Worm (Caenorhabditis elegans) whole organism, L3 larva: ENCODE measurements around the gene mtl-2.
A peak's percentile ranks its signal among the peaks of the same experiment; 100 is the strongest.

Source experiments
- R02D3.7 ChIP-seq: fragments of 150-350 bp; optimal IDR thresholded peaks from 2 replicates; lab custom pipeline; 2014; ENCODE audit warnings: missing biosample characterization, missing genetic modification characterization
- ZK546.5 ChIP-seq: sonication (generic microtip); optimal IDR thresholded peaks from 2 replicates; lab custom pipeline; 2017; ENCODE audit warnings: missing biosample characterization, missing genetic modification characterization
- aly-2 ChIP-seq: fragments of 150-350 bp; optimal IDR thresholded peaks from 2 replicates; lab custom pipeline; 2014; ENCODE audit warnings: missing biosample characterization, missing genetic modification characterization
- ceh-16 ChIP-seq: sonication (generic microtip); optimal IDR thresholded peaks from 2 replicates; lab custom pipeline; 2017; ENCODE audit warnings: missing biosample characterization, missing genetic modification characterization
- egl-5 ChIP-seq: fragments of 150-350 bp; optimal IDR thresholded peaks from 2 replicates; lab custom pipeline; 2017; ENCODE audit warnings: missing biosample characterization, missing genetic modification reagents, missing genetic modification characterization, inconsistent platforms
- elt-2 ChIP-seq: sonication (generic microtip); optimal IDR thresholded peaks from 2 replicates; lab custom pipeline; 2016; ENCODE audit warnings: missing genetic modification reagents, mild to moderate bottlenecking, missing genetic modification characterization, missing compliant biosample characterization
- eor-1 ChIP-seq, 2 experiments: fragments of 150-350 bp; optimal IDR thresholded peaks; 2 replicates each; lab custom pipeline; 2014 to 2018; ENCODE audit warnings: missing biosample characterization in 2 of 2, missing genetic modification characterization in 2 of 2
- fkh-10 ChIP-seq: sonication (generic microtip); optimal IDR thresholded peaks from 2 replicates; lab custom pipeline; 2017; ENCODE audit warnings: missing biosample characterization, missing genetic modification reagents, missing genetic modification characterization
- fos-1 ChIP-seq: fragments of 150-350 bp; optimal IDR thresholded peaks from 2 replicates; lab custom pipeline; 2014; ENCODE audit warnings: missing biosample characterization, missing genetic modification characterization
- hmg-11 ChIP-seq: sonication (generic microtip); optimal IDR thresholded peaks from 2 replicates; lab custom pipeline; 2016; ENCODE audit warnings: missing genetic modification characterization, missing compliant biosample characterization
- jun-1 ChIP-seq: fragments of 150-350 bp; optimal IDR thresholded peaks from 2 replicates; lab custom pipeline; 2014; ENCODE audit warnings: missing biosample characterization, missing genetic modification reagents, missing genetic modification characterization
- lin-15B ChIP-seq: fragments of 150-350 bp; optimal IDR thresholded peaks from 2 replicates; lab custom pipeline; 2014; ENCODE audit warnings: missing biosample characterization, missing genetic modification characterization
- lsy-12 ChIP-seq: sonication (generic microtip); optimal IDR thresholded peaks from 2 replicates; lab custom pipeline; 2016; ENCODE audit warnings: mild to moderate bottlenecking, missing genetic modification characterization, missing compliant biosample characterization
- nfya-1 ChIP-seq: sonication (generic microtip); optimal IDR thresholded peaks from 2 replicates; lab custom pipeline; 2017; ENCODE audit warnings: missing genetic modification characterization, mild to moderate bottlenecking, missing compliant biosample characterization, antibody characterized with exemption, moderate library complexity; ENCODE audit not compliant: insufficient read depth
- nhr-11 ChIP-seq: fragments of 150-350 bp; optimal IDR thresholded peaks from 2 replicates; lab custom pipeline; 2014; ENCODE audit warnings: missing biosample characterization, missing genetic modification characterization
- nhr-12 ChIP-seq: fragments of 150-350 bp; optimal IDR thresholded peaks from 2 replicates; lab custom pipeline; 2014; ENCODE audit warnings: missing biosample characterization, missing genetic modification characterization
- nhr-23 ChIP-seq: fragments of 150-350 bp; optimal IDR thresholded peaks from 2 replicates; lab custom pipeline; 2014; ENCODE audit warnings: missing biosample characterization, missing genetic modification reagents, missing genetic modification characterization
- nhr-237 ChIP-seq: fragments of 150-350 bp; optimal IDR thresholded peaks from 2 replicates; lab custom pipeline; 2014; ENCODE audit warnings: missing biosample characterization, missing genetic modification characterization
- nhr-25 ChIP-seq: sonication (generic microtip); optimal IDR thresholded peaks from 2 replicates; lab custom pipeline; 2017; ENCODE audit warnings: missing biosample characterization, missing genetic modification characterization
- nhr-67 ChIP-seq: fragments of 150-350 bp; optimal IDR thresholded peaks from 2 replicates; lab custom pipeline; 2014; ENCODE audit warnings: missing biosample characterization, missing genetic modification characterization
- nhr-76 ChIP-seq: fragments of 150-350 bp; sonication (generic microtip); optimal IDR thresholded peaks from 5 replicates; lab custom pipeline; 2014; ENCODE audit warnings: missing biosample characterization, missing genetic modification characterization
- nhr-77 ChIP-seq: fragments of 150-350 bp; optimal IDR thresholded peaks from 2 replicates; lab custom pipeline; 2014; ENCODE audit warnings: missing biosample characterization, missing genetic modification characterization
- pha-4 ChIP-seq: fragments of 150-350 bp; optimal IDR thresholded peaks from 2 replicates; lab custom pipeline; 2014; ENCODE audit warnings: missing biosample characterization, missing genetic modification reagents, missing genetic modification characterization
- pqm-1 ChIP-seq: fragments of 150-350 bp; optimal IDR thresholded peaks from 2 replicates; lab custom pipeline; 2017; ENCODE audit warnings: missing biosample characterization, missing genetic modification characterization, inconsistent platforms
- skn-1 ChIP-seq: fragments of 150-350 bp; optimal IDR thresholded peaks from 2 replicates; lab custom pipeline; 2014; ENCODE audit warnings: missing biosample characterization, missing genetic modification characterization
- tbx-2 ChIP-seq: sonication (generic microtip); optimal IDR thresholded peaks from 2 replicates; lab custom pipeline; 2016; ENCODE audit warnings: mild to moderate bottlenecking, missing genetic modification characterization, missing compliant biosample characterization
- unc-39 ChIP-seq: sonication (generic microtip); optimal IDR thresholded peaks from 4 replicates; lab custom pipeline; 2017; ENCODE audit warnings: missing biosample characterization, missing genetic modification characterization
- unc-62 ChIP-seq: fragments of 150-350 bp; sonication (generic microtip); optimal IDR thresholded peaks from 4 replicates; lab custom pipeline; 2014; ENCODE audit warnings: missing biosample characterization, missing genetic modification reagents, missing genetic modification characterization
- zag-1 ChIP-seq: fragments of 150-350 bp; optimal IDR thresholded peaks from 2 replicates; lab custom pipeline; 2014; ENCODE audit warnings: missing biosample characterization, missing genetic modification characterization
- ztf-11 ChIP-seq: fragments of 150-350 bp; optimal IDR thresholded peaks from 2 replicates; lab custom pipeline; 2014; ENCODE audit warnings: missing biosample characterization, missing genetic modification characterization

mtl-2 gene

ce11 chrV:14002402-14002801, 16.1 kb downstream of the mtl-2 start:
- no peak for TF ChIP-seq R02D3.7
- peak; percentile 21 for TF ChIP-seq pqm-1 (tag; lab: Kevin White, UChicago)
- TF ChIP-seq jun-1 (tag; lab: Kevin White, UChicago): no peak
- TF ChIP-seq nhr-25 (tag; lab: Kevin White, UChicago): peak; percentile 35
- TF ChIP-seq zag-1 (tag; lab: Kevin White, UChicago): no peak
- no peak for TF ChIP-seq egl-5 (tag; lab: Kevin White, UChicago)
- peak; percentile 43 for TF ChIP-seq pha-4 (tag; lab: Kevin White, UChicago)

ce11 chrV:14001929-14002328, 16.5 kb downstream of the mtl-2 start:
- TF ChIP-seq ceh-16 (tag; lab: Kevin White, UChicago): no peak
- TF ChIP-seq nhr-25 (tag; lab: Kevin White, UChicago): no peak
- TF ChIP-seq ZK546.5: no peak
- no peak for TF ChIP-seq tbx-2
- no peak for TF ChIP-seq eor-1 (tag; optimal IDR thresholded peaks at IDR 0.05; lab: Kevin White, UChicago)
- no peak for TF ChIP-seq nfya-1
- no peak for TF ChIP-seq nhr-67 (tag; lab: Kevin White, UChicago)
- no peak for TF ChIP-seq nhr-23 (tag; lab: Kevin White, UChicago)
- no peak for TF ChIP-seq fkh-10 (GFP tag; lab: Kevin White, UChicago)

ce11 chrV:13993478-13993877, 25.0 kb downstream of the mtl-2 start:
- TF ChIP-seq nhr-25 (tag; lab: Kevin White, UChicago): no peak
- TF ChIP-seq skn-1 (tag; lab: Kevin White, UChicago): no peak

- no peak for TF ChIP-seq nhr-76
- no peak for TF ChIP-seq hmg-11 (tag; lab: Kevin White, UChicago)
- TF ChIP-seq nhr-67 (tag; lab: Kevin White, UChicago): no peak
- no peak for TF ChIP-seq zag-1 (tag; lab: Kevin White, UChicago)
- TF ChIP-seq unc-62 (GFP tag; lab: Kevin White, UChicago): no peak
- TF ChIP-seq, all 47 proteins: peak for 0
These were observed 26.0 kb downstream of the mtl-2 start, which contains the start of gene droe-4 for ce11 chrV:13992485-13992884. droe-4 (plus strand) TSS chrV:13992656.

- TF ChIP-seq pqm-1 (tag; lab: Kevin White, UChicago) (peak; percentile 47), nhr-12 (tag; lab: Kevin White, UChicago) (no peak), zag-1 (tag; lab: Kevin White, UChicago) (no peak), egl-5 (tag; lab: Kevin White, UChicago) (no peak), jun-1 (tag; lab: Kevin White, UChicago) (peak; percentile 30), lsy-12 (tag; lab: Kevin White, UChicago) (peak; percentile 45), elt-2 (tag; lab: Kevin White, UChicago) (peak; percentile 96), ztf-11 (tag; lab: Kevin White, UChicago) (no peak), nfya-1 (peak; percentile 37), pha-4 (tag; lab: Kevin White, UChicago) (peak; percentile 41)
- TF ChIP-seq, all 47 proteins: peak for 6
These were observed 31.6 kb downstream of the mtl-2 start for ce11 chrV:13986823-13987222.

ce11 chrV:13984828-13985227, 33.6 kb downstream of the mtl-2 start, which contains the start of gene end-1:
end-1 (plus strand) TSS chrV:13985128.
- TF ChIP-seq nhr-25 (tag; lab: Kevin White, UChicago) (no peak), skn-1 (tag; lab: Kevin White, UChicago) (no peak), nhr-76 (no peak), aly-2 (tag; lab: Kevin White, UChicago) (no peak), unc-39 (tag; lab: Kevin White, UChicago) (no peak), nhr-237 (no peak), fkh-10 (GFP tag; lab: Kevin White, UChicago) (no peak), fos-1 (tag; lab: Kevin White, UChicago) (no peak), nhr-77 (no peak), ZK546.5 (no peak), nhr-11 (tag; lab: Kevin White, UChicago) (no peak)

- TF ChIP-seq nhr-67 (tag; lab: Kevin White, UChicago): no peak
- TF ChIP-seq lin-15B (tag; lab: Kevin White, UChicago): no peak
These were observed 36.8 kb downstream of the mtl-2 start for ce11 chrV:13981677-13982076.
